Worm (Caenorhabditis elegans): ENCODE measurements around the gene srw-109.

Gene srw-109

ce11 chrV:608844-609243 lies at the start of gene srw-109:
TSS of gene srw-109 (minus strand) at chrV:608944.
- TF ChIP-seq lin-39 (tag; optimal IDR thresholded peaks at IDR 0.05): no peak

- no peak for TF ChIP-seq pha-4 (tag; optimal IDR thresholded peaks at IDR 0.05)
- no peak for TF ChIP-seq R02D3.7 (tag; optimal IDR thresholded peaks at IDR 0.05)
- TF ChIP-seq unc-39 (tag; optimal IDR thresholded peaks at IDR 0.05): no peak
- TF ChIP-seq nhr-76 (tag; optimal IDR thresholded peaks at IDR 0.05): no peak
- TF ChIP-seq nhr-11 (tag; optimal IDR thresholded peaks at IDR 0.05): no peak
- TF ChIP-seq ceh-16 (tag; optimal IDR thresholded peaks at IDR 0.05): no peak
- no peak for TF ChIP-seq mml-1 (tag; optimal IDR thresholded peaks at IDR 0.05)
- TF ChIP-seq nhr-25 (tag; optimal IDR thresholded peaks at IDR 0.05): no peak
- TF ChIP-seq sea-2 (GFP tag; optimal IDR thresholded peaks at IDR 0.05): no peak
- TF ChIP-seq aly-2 (tag; optimal IDR thresholded peaks at IDR 0.05): no peak
Measured at ce11 chrV:657678-658077, 48.9 kb upstream of the srw-109 start, which contains the start of gene srh-246. TSS of gene srh-246 (minus strand) at chrV:657778.

DNA sequence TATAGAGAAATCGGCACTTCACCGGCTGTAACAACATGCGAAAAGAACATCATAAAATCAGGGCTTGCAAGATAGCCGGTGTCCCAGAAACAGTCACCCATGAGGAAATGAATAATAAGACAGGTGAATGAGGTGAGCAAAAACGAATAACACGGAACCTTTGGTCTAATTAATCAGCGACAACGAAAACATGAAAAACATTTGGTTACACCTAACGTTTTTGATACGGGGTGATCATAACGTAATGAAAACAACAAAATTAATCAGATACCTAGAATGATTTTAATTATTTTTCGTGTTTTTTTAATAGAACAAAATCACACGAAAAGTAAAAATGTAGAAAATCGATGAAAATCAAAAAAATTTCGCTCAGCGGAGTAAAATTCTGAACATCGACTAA lies 47.1 kb upstream of the srw-109 start, which contains the start of gene srh-245:
Gene srh-245, minus strand, starts transcription at position 101 of the 400 bp plus-strand sequence.
- TF ChIP-seq fkh-2 (tag; optimal IDR thresholded peaks at IDR 0.05) (no peak), ZK546.5 (tag; optimal IDR thresholded peaks at IDR 0.05) (no peak), mml-1 (tag; optimal IDR thresholded peaks at IDR 0.05) (no peak), lsy-12 (tag; optimal IDR thresholded peaks at IDR 0.05) (no peak), nhr-77 (tag; optimal IDR thresholded peaks at IDR 0.05) (no peak), nhr-237 (tag; optimal IDR thresholded peaks at IDR 0.05) (no peak), egl-27 (tag; optimal IDR thresholded peaks at IDR 0.05) (no peak), nhr-25 (tag; optimal IDR thresholded peaks at IDR 0.05) (no peak), eor-1 (tag; optimal IDR thresholded peaks at IDR 0.05) (no peak), ceh-28 (tag; optimal IDR thresholded peaks at IDR 0.05) (no peak), ceh-82 (tag; optimal IDR thresholded peaks at IDR 0.05) (no peak), tbx-2 (tag; optimal IDR thresholded peaks at IDR 0.05) (no peak), pqm-1 (tag; optimal IDR thresholded peaks at IDR 0.05) (no peak), jun-1 (tag; optimal IDR thresholded peaks at IDR 0.05) (no peak), fos-1 (tag; optimal IDR thresholded peaks at IDR 0.05) (no peak), nhr-43 (tag; optimal IDR thresholded peaks at IDR 0.05; ENCODE audit: poor library complexity, severe bottlenecking) (no peak), mdl-1 (tag; optimal IDR thresholded peaks at IDR 0.05) (no peak), lin-39 (tag; optimal IDR thresholded peaks at IDR 0.05) (no peak), ceh-9 (tag; optimal IDR thresholded peaks at IDR 0.05) (no peak), snpc-4 (tag; optimal IDR thresholded peaks at IDR 0.05) (no peak)

ce11 chrV:654402-654801 lies 45.7 kb upstream of the srw-109 start, which contains the start of gene srj-6:
TSS of gene srj-6 (minus strand) at chrV:654502.
- no peak for TF ChIP-seq nhr-11 (tag; optimal IDR thresholded peaks at IDR 0.05)

DNA sequence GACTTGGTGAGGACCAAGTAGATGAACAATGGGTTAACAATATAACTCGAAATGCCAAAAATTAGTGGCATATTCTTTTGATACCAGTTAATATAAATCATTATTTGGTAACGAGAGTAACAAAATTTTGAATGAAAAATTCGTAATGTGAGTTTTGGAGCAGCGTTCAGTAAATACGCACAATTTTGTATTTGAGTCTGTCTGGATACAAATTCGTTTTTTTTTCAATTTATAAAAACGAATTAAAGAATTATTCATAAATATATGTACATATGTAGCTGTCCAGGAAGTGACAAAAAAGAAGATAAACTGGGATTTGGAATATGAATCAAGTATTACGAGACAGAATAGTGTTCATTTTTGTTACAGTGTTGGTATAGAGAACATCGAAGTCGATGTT lies 44.2 kb upstream of the srw-109 start, which contains the start of gene srj-5:
Gene srj-5, minus strand, starts transcription at position 101 of the 400 bp plus-strand sequence.
- TF ChIP-seq ceh-28 (tag; optimal IDR thresholded peaks at IDR 0.05) (no peak), nhr-11 (tag; optimal IDR thresholded peaks at IDR 0.05) (no peak), R02D3.7 (tag; optimal IDR thresholded peaks at IDR 0.05) (no peak), eor-1 (tag; optimal IDR thresholded peaks at IDR 0.05) (no peak), pqm-1 (tag; optimal IDR thresholded peaks at IDR 0.05) (no peak), nhr-23 (tag; optimal IDR thresholded peaks at IDR 0.05) (no peak), sea-2 (GFP tag; optimal IDR thresholded peaks at IDR 0.05) (no peak), lsy-12 (tag; optimal IDR thresholded peaks at IDR 0.05) (no peak), ztf-11 (tag; optimal IDR thresholded peaks at IDR 0.05) (no peak), mdl-1 (tag; optimal IDR thresholded peaks at IDR 0.05) (no peak), skn-1 (tag; optimal IDR thresholded peaks at IDR 0.05) (no peak), hmg-11 (tag; optimal IDR thresholded peaks at IDR 0.05) (no peak), fkh-2 (tag; optimal IDR thresholded peaks at IDR 0.05) (no peak), egl-27 (tag; optimal IDR thresholded peaks at IDR 0.05) (no peak), daf-12 (tag; optimal IDR thresholded peaks at IDR 0.05) (no peak), fos-1 (tag; optimal IDR thresholded peaks at IDR 0.05) (no peak)

DNA sequence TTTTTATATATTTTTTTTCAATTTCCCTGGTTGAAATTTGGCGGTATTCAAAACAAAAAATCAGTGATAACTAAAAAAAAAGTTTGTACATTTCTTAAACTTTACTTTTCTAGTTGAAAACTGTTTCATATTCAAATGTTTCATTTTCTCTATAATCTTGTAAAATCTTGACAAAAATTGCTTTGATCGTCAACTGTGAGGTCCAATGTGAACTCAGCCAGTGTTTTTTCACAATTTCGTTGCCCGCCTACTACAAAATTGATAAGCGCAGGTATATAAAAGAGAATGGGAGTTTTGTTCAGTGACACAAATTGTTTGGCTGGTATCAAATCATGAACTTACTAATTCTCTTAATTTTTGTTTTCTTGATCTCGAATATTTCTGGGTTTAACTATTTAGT lies 38.1 kb upstream of the srw-109 start, which contains the start of gene ugt-42:
Gene ugt-42, plus strand, starts transcription at position 301 of the 400 bp plus-strand sequence.
- TF ChIP-seq nhr-237 (tag; optimal IDR thresholded peaks at IDR 0.05) (no peak), snpc-4 (tag; optimal IDR thresholded peaks at IDR 0.05) (no peak), ceh-28 (tag; optimal IDR thresholded peaks at IDR 0.05) (no peak), lsy-12 (tag; optimal IDR thresholded peaks at IDR 0.05) (no peak), mdl-1 (tag; optimal IDR thresholded peaks at IDR 0.05) (no peak), nhr-23 (tag; optimal IDR thresholded peaks at IDR 0.05) (no peak), pha-4 (tag; optimal IDR thresholded peaks at IDR 0.05) (no peak), ztf-11 (tag; optimal IDR thresholded peaks at IDR 0.05) (no peak), zag-1 (tag; optimal IDR thresholded peaks at IDR 0.05) (no peak), ZK546.5 (tag; optimal IDR thresholded peaks at IDR 0.05) (no peak), skn-1 (tag; optimal IDR thresholded peaks at IDR 0.05) (no peak), R02D3.7 (tag; optimal IDR thresholded peaks at IDR 0.05) (no peak), nhr-77 (tag; optimal IDR thresholded peaks at IDR 0.05) (no peak), egl-27 (tag; optimal IDR thresholded peaks at IDR 0.05) (no peak), aly-2 (tag; optimal IDR thresholded peaks at IDR 0.05) (no peak), nhr-25 (tag; optimal IDR thresholded peaks at IDR 0.05) (no peak)

All from whole organism, L3 larva.